Worm (Caenorhabditis elegans): ENCODE results near the gene R144.12.

- no peak for TF ChIP-seq nfya-1 (tag; optimal IDR thresholded peaks at IDR 0.05; ENCODE audit: borderline replicate concordance, insufficient read depth)
- no peak for TF ChIP-seq egl-44 (GFP tag; IDR thresholded peaks at IDR 0.05)
- no peak for TF ChIP-seq ZK185.1 (tag; optimal IDR thresholded peaks at IDR 0.05; ENCODE audit: poor library complexity, severe bottlenecking)
- no peak for TF ChIP-seq nhr-27 (tag; optimal IDR thresholded peaks at IDR 0.05)
- no peak for TF ChIP-seq unc-62 (GFP tag; optimal IDR thresholded peaks at IDR 0.05)
- TF ChIP-seq Y67H2A.10 (GFP tag; conservative IDR thresholded peaks at IDR 0.05): no peak
- no peak for TF ChIP-seq unc-130 (GFP tag; optimal IDR thresholded peaks at IDR 0.05)
- TF ChIP-seq F55B11.4 (tag; optimal IDR thresholded peaks at IDR 0.05; ENCODE audit: borderline replicate concordance, insufficient read depth): no peak
- TF ChIP-seq nhr-179 (tag; optimal IDR thresholded peaks at IDR 0.05): no peak
- no peak for TF ChIP-seq dpff-1 (tag; optimal IDR thresholded peaks at IDR 0.05)
- TF ChIP-seq akir-1 (GFP tag; optimal IDR thresholded peaks at IDR 0.05): no peak
- TF ChIP-seq pbrm-1 (GFP tag; IDR thresholded peaks at IDR 0.05): no peak
Observed at ce11 chrIII:5044709-5045108, 37.9 kb upstream of the R144.12 start, which contains the start of gene C45G9.14.
